Fruit fly (Drosophila melanogaster): ENCODE data around the gene CG18787.

CG18787 gene

dm6 chr2L:12026458-12027431, 27.6 kb upstream of the CG18787 start:
- TF ChIP-seq CG2120 (GFP tag; optimal IDR thresholded peaks at IDR 0.05) (peak; percentile 33), CG6254 (GFP tag; optimal IDR thresholded peaks at IDR 0.05) (peak; percentile 11), CG18599 (GFP tag; optimal IDR thresholded peaks at IDR 0.05) (peak; percentile 56), Drgx (GFP tag; IDR thresholded peaks at IDR 0.05) (peak; percentile 75), dan (GFP tag; IDR thresholded peaks at IDR 0.05) (no peak), nmo (GFP tag; optimal IDR thresholded peaks at IDR 0.05) (peak; percentile 78), CG1529 (GFP tag; optimal IDR thresholded peaks at IDR 0.05) (peak; percentile 27), dm (GFP tag; optimal IDR thresholded peaks at IDR 0.05) (peak; percentile 35), Lhr (GFP tag; optimal IDR thresholded peaks at IDR 0.05) (peak; percentile 8), Sox100B (GFP tag; optimal IDR thresholded peaks at IDR 0.05) (peak; percentile 78), Dek (tag; optimal IDR thresholded peaks at IDR 0.05) (peak; percentile 7), gce (GFP tag; IDR thresholded peaks at IDR 0.05) (0 out of 3 replicates have a peak, but pooled peaks have one; percentile 10), CG6813 (GFP tag; optimal IDR thresholded peaks at IDR 0.05) (peak; percentile 28), stwl (tag; optimal IDR thresholded peaks at IDR 0.05) (no peak), bsh (GFP tag; optimal IDR thresholded peaks at IDR 0.05) (peak; percentile 4 to 47), grn (GFP tag; optimal IDR thresholded peaks at IDR 0.05) (peak; percentile 95), pzg (GFP tag; optimal IDR thresholded peaks at IDR 0.05) (peak; percentile 3), CG11398 (GFP tag; optimal IDR thresholded peaks at IDR 0.05) (peak; percentile 6), ewg (GFP tag; optimal IDR thresholded peaks at IDR 0.05) (peak; percentile 44), Poxn (GFP tag; IDR thresholded peaks at IDR 0.05) (no peak), TFAM (GFP tag; optimal IDR thresholded peaks at IDR 0.05) (no peak), dpn (GFP tag; optimal IDR thresholded peaks at IDR 0.05) (peak in 1 of 2 experiments; percentile 40), kni (GFP tag; optimal IDR thresholded peaks at IDR 0.05) (peak; percentile 68), Bteb2 (GFP tag; optimal IDR thresholded peaks at IDR 0.05) (peak; percentile 10), Sry-δ (GFP tag; optimal IDR thresholded peaks at IDR 0.05) (peak; percentile 29), row (GFP tag; IDR thresholded peaks at IDR 0.05) (peak; percentile 69; the same call in 2 of the 3 replicates), kah (GFP tag; optimal IDR thresholded peaks at IDR 0.05) (peak; percentile 20), Xbp1 (GFP tag; optimal IDR thresholded peaks at IDR 0.05) (peak; percentile 61), CG15269 (tag; optimal IDR thresholded peaks at IDR 0.05) (peak; percentile 70), wdn (GFP tag; IDR thresholded peaks at IDR 0.05) (no peak), CG12071 (GFP tag; optimal IDR thresholded peaks at IDR 0.05) (no peak), CG7928 (GFP tag; optimal IDR thresholded peaks at IDR 0.05) (no peak), CG10366 (GFP tag; IDR thresholded peaks at IDR 0.05) (peak; percentile 25; the same call in 1 of the 2 replicates), CG1603 (tag; optimal IDR thresholded peaks at IDR 0.05) (peak; percentile 74), CG12155 (GFP tag; optimal IDR thresholded peaks at IDR 0.05) (peak; percentile 11), CG2199 (GFP tag; IDR thresholded peaks at IDR 0.05) (0 out of 3 replicates have a peak, but pooled peaks have one; percentile 69), Pdp1 (GFP tag; optimal IDR thresholded peaks at IDR 0.05) (peak in 1 of 2 experiments; percentile 37), CG2116 (GFP tag; optimal IDR thresholded peaks at IDR 0.05) (peak; percentile 30), CG16863 (GFP tag; optimal IDR thresholded peaks at IDR 0.05) (peak; percentile 15), CG8765 (GFP tag; IDR thresholded peaks at IDR 0.05) (no peak), CG14667 (GFP tag; IDR thresholded peaks at IDR 0.05) (peak; percentile 26), Taf1 (GFP tag; IDR thresholded peaks at IDR 0.05) (peak; percentile 29; the same call in 1 of the 2 replicates), fd102C (GFP tag; optimal IDR thresholded peaks at IDR 0.05) (no peak), lbe (GFP tag; optimal IDR thresholded peaks at IDR 0.05) (peak; percentile 24), HLH4C (GFP tag; IDR thresholded peaks at IDR 0.05; ENCODE audit: partially characterized antibody) (no peak), CG3407 (GFP tag; optimal IDR thresholded peaks at IDR 0.05) (peak; percentile 42), tin (GFP tag; optimal IDR thresholded peaks at IDR 0.05) (peak; percentile 30)

Data from whole organism, embryonic.